Worm (Caenorhabditis elegans) whole organism, L4 larva: ENCODE data around the gene fbxb-6.
"Not testable (repeated sequence)": the region's sequence is repeated elsewhere in the genome, so short reads cannot be mapped to it uniquely, and the experiment has no call there.

ENCODE experiments used
- F26F4.8 ChIP-seq: fragments of 200-800 bp; sonication (Bioruptor generic); conservative IDR thresholded peaks from 2 replicates; pipeline ENCODE4 v1.3.6; 2022; ENCODE audit warnings: missing genetic modification characterization, missing compliant biosample characterization
- F49E8.2 ChIP-seq: sonication (generic microtip); optimal IDR thresholded peaks from 2 replicates; lab custom pipeline; 2016; ENCODE audit warnings: missing compliant biosample characterization, mild to moderate bottlenecking, missing genetic modification characterization, borderline replicate concordance
- Y105C5A.15 ChIP-seq: fragments of 200-800 bp; sonication (Bioruptor generic); IDR thresholded peaks from 2 replicates; pipeline ENCODE4 v1.3.6; 2022; ENCODE audit warnings: missing genetic modification characterization, missing compliant biosample characterization
- Y5F2A.4 ChIP-seq: fragments of 200-800 bp; sonication (Bioruptor generic); optimal IDR thresholded peaks from 2 replicates; lab custom pipeline; 2018; ENCODE audit warnings: mild to moderate bottlenecking, missing genetic modification characterization, missing compliant biosample characterization
- ZK337.2 ChIP-seq: fragments of 200-800 bp; sonication (Bioruptor generic); IDR thresholded peaks from 2 replicates; pipeline ENCODE4 v1.3.6; 2022; ENCODE audit warnings: missing genetic modification reagents, missing genetic modification characterization, missing compliant biosample characterization
- ZK546.5 ChIP-seq, 2 experiments: sonication (generic microtip); optimal IDR thresholded peaks; 2 replicates each; lab custom pipeline; 2017; ENCODE audit warnings: missing biosample characterization in 2 of 2, missing genetic modification characterization in 2 of 2
- aha-1 ChIP-seq: fragments of 150-350 bp; peaks from one replicate; lab custom pipeline; 2014; ENCODE audit warnings: missing biosample characterization, missing genetic modification characterization
- ctbp-1 ChIP-seq: fragments of 200-800 bp; sonication (Bioruptor generic); IDR thresholded peaks from 2 replicates; pipeline ENCODE4 v1.3.6; 2022; ENCODE audit warnings: missing genetic modification reagents, missing genetic modification characterization, missing compliant biosample characterization
- daf-12 ChIP-seq: fragments of 150-350 bp; optimal IDR thresholded peaks from 2 replicates; lab custom pipeline; 2014; ENCODE audit warnings: missing biosample characterization, missing genetic modification reagents, missing genetic modification characterization
- daf-16 ChIP-seq, 3 experiments: sonication (generic microtip); optimal IDR thresholded peaks; 2 replicates each; lab custom pipeline; 2016 to 2017; ENCODE audit warnings: missing genetic modification characterization in 3 of 3, missing genetic modification reagents in 3 of 3, mild to moderate bottlenecking in 2 of 3, missing compliant biosample characterization in 2 of 3, missing biosample characterization in 1 of 3, moderate library complexity in 1 of 3
- daf-8 ChIP-seq: fragments of 200-800 bp; sonication (Bioruptor generic); IDR thresholded peaks from 2 replicates; pipeline ENCODE4 v1.3.6; 2022; ENCODE audit warnings: missing genetic modification characterization, missing compliant biosample characterization
- dmd-6 ChIP-seq: fragments of 200-800 bp; sonication (Bioruptor generic); IDR thresholded peaks from 2 replicates; pipeline ENCODE4 v1.3.6; 2022; ENCODE audit warnings: missing genetic modification reagents, missing genetic modification characterization, missing compliant biosample characterization
- dmd-8 ChIP-seq: fragments of 200-800 bp; sonication (Bioruptor generic); IDR thresholded peaks from 2 replicates; pipeline ENCODE4 v1.3.6; 2022; ENCODE audit warnings: missing genetic modification characterization, missing compliant biosample characterization
- dmd-9 ChIP-seq: fragments of 200-800 bp; sonication (Bioruptor generic); IDR thresholded peaks from 2 replicates; pipeline ENCODE4 v1.3.6; 2022; ENCODE audit warnings: missing genetic modification reagents, missing genetic modification characterization, missing compliant biosample characterization
- dpl-1 ChIP-seq: fragments of 150-350 bp; optimal IDR thresholded peaks from 2 replicates; lab custom pipeline; 2014; ENCODE audit warnings: missing biosample characterization, missing genetic modification reagents, missing genetic modification characterization
- dve-1 ChIP-seq: sonication (generic microtip); optimal IDR thresholded peaks from 2 replicates; lab custom pipeline; 2017; ENCODE audit warnings: antibody characterized with exemption, mild to moderate bottlenecking, missing genetic modification characterization, missing compliant biosample characterization; ENCODE audit not compliant: insufficient read depth
- egl-43 ChIP-seq: fragments of 200-800 bp; sonication (Bioruptor generic); IDR thresholded peaks from 2 replicates; pipeline ENCODE4 v1.3.6; 2022; ENCODE audit warnings: missing genetic modification reagents, missing genetic modification characterization, missing compliant biosample characterization
- fkh-10 ChIP-seq: fragments of 150-350 bp; optimal IDR thresholded peaks from 2 replicates; lab custom pipeline; 2014; ENCODE audit warnings: missing biosample characterization, missing genetic modification reagents, missing genetic modification characterization
- hlh-11 ChIP-seq: fragments of 200-800 bp; sonication (Bioruptor generic); optimal IDR thresholded peaks from 2 replicates; lab custom pipeline; 2018; ENCODE audit warnings: mild to moderate bottlenecking, missing genetic modification characterization, missing compliant biosample characterization
- lim-7 ChIP-seq: fragments of 200-800 bp; sonication (Bioruptor generic); IDR thresholded peaks from 2 replicates; pipeline ENCODE4 v1.3.6; 2022; ENCODE audit warnings: missing genetic modification characterization, missing compliant biosample characterization
- lin-13 ChIP-seq: fragments of 150-350 bp; optimal IDR thresholded peaks from 2 replicates; lab custom pipeline; 2014; ENCODE audit warnings: missing biosample characterization, missing genetic modification reagents, missing genetic modification characterization
- lin-38 ChIP-seq: fragments of 200-800 bp; sonication (Bioruptor generic); IDR thresholded peaks from 2 replicates; pipeline ENCODE4 v1.3.6; 2022; ENCODE audit warnings: missing genetic modification reagents, missing genetic modification characterization, missing compliant biosample characterization
- lsy-2 ChIP-seq, 2 experiments: fragments of 150-350 bp in 1 of 2; sonication (generic microtip) in 1 of 2; optimal IDR thresholded peaks; 2 replicates each; lab custom pipeline; 2014 to 2017; ENCODE audit warnings: missing biosample characterization in 2 of 2, missing genetic modification characterization in 2 of 2
- madf-5 ChIP-seq, 2 experiments: fragments of 200-800 bp; sonication (Bioruptor generic); IDR thresholded peaks; 2 replicates each; pipeline ENCODE4 v1.3.6; 2022; ENCODE audit warnings: missing compliant biosample characterization in 2 of 2, missing genetic modification characterization in 2 of 2
- mep-1 ChIP-seq: fragments of 150-350 bp; sonication (generic microtip); optimal IDR thresholded peaks from 3 replicates; lab custom pipeline; 2014; ENCODE audit warnings: missing biosample characterization, missing genetic modification characterization
- nhr-10 ChIP-seq: fragments of 150-350 bp; optimal IDR thresholded peaks from 2 replicates; lab custom pipeline; 2014; ENCODE audit warnings: missing biosample characterization, missing genetic modification characterization
- nhr-102 ChIP-seq: sonication (generic microtip); optimal IDR thresholded peaks from 2 replicates; lab custom pipeline; 2016; ENCODE audit warnings: mild to moderate bottlenecking, missing genetic modification characterization, moderate library complexity, missing compliant biosample characterization
- nhr-111 ChIP-seq: fragments of 200-800 bp; sonication (Bioruptor generic); optimal IDR thresholded peaks from 2 replicates; lab custom pipeline; 2018; ENCODE audit warnings: mild to moderate bottlenecking, missing genetic modification characterization, missing compliant biosample characterization
- nhr-25 ChIP-seq: sonication (generic microtip); optimal IDR thresholded peaks from 2 replicates; lab custom pipeline; 2017; ENCODE audit warnings: missing genetic modification characterization, mild to moderate bottlenecking, missing compliant biosample characterization, antibody characterized with exemption, moderate library complexity, borderline replicate concordance; ENCODE audit not compliant: insufficient read depth
- nhr-42 ChIP-seq: fragments of 200-800 bp; sonication (Bioruptor generic); IDR thresholded peaks from 2 replicates; pipeline ENCODE4 v1.3.6; 2022; ENCODE audit warnings: missing genetic modification characterization, missing compliant biosample characterization
- nhr-76 ChIP-seq: fragments of 150-350 bp; optimal IDR thresholded peaks from 2 replicates; lab custom pipeline; 2014; ENCODE audit warnings: missing biosample characterization, missing genetic modification characterization
- saeg-2 ChIP-seq: fragments of 200-800 bp; sonication (Bioruptor generic); IDR thresholded peaks from 2 replicates; pipeline ENCODE4 v1.3.6; 2022; ENCODE audit warnings: missing genetic modification reagents, missing genetic modification characterization, missing compliant biosample characterization
- snpc-1.2 ChIP-seq: fragments of 200-800 bp; sonication (Bioruptor generic); IDR thresholded peaks from 2 replicates; pipeline ENCODE4 v1.3.6; 2022; ENCODE audit warnings: missing genetic modification reagents, missing genetic modification characterization, missing compliant biosample characterization
- tag-97 ChIP-seq: fragments of 200-800 bp; sonication (Bioruptor generic); IDR thresholded peaks from 2 replicates; pipeline ENCODE4 v1.3.6; 2022; ENCODE audit warnings: missing genetic modification characterization, missing compliant biosample characterization
- unc-62 ChIP-seq, 3 experiments: fragments of 150-350 bp in 1 of 3; sonication (generic microtip); optimal IDR thresholded peaks in 2 of 3; peaks in 1 of 3; 1 replicate in 1 of 3; 2 replicates in 2 of 3; lab custom pipeline; 2014 to 2017; ENCODE audit warnings: missing biosample characterization in 3 of 3, missing genetic modification characterization in 3 of 3, missing genetic modification reagents in 3 of 3, missing genotype in 1 of 3
- zag-1 ChIP-seq: fragments of 150-350 bp; optimal IDR thresholded peaks from 2 replicates; lab custom pipeline; 2014; ENCODE audit warnings: missing biosample characterization, missing genetic modification characterization
- zfp-3 ChIP-seq: fragments of 200-800 bp; sonication (Bioruptor generic); conservative IDR thresholded peaks from 2 replicates; pipeline ENCODE4 v1.3.6; 2022; ENCODE audit warnings: missing genetic modification reagents, missing genetic modification characterization, missing compliant biosample characterization
- ztf-11 ChIP-seq: fragments of 150-350 bp; optimal IDR thresholded peaks from 2 replicates; lab custom pipeline; 2014; ENCODE audit warnings: missing biosample characterization, missing genetic modification characterization

The fbxb-6 gene

ce11 chrII:2064497-2064896 is at the start of gene fbxb-6:
TSS of gene fbxb-6 (plus strand) at chrII:2064797.
- TF ChIP-seq nhr-10 (no peak), nhr-76 (no peak), nhr-42 (GFP tag; lab: Robert Waterston, UW) (no peak), zfp-3 (no peak), ctbp-1 (GFP tag; lab: Robert Waterston, UW) (no peak), egl-43 (GFP tag; lab: Robert Waterston, UW) (no peak), F49E8.2 (tag; lab: Kevin White, UChicago) (no peak), ZK546.5 (tag; optimal IDR thresholded peaks at IDR 0.05; lab: Kevin White, UChicago) (no peak), Y5F2A.4 (no peak), F26F4.8 (GFP tag; lab: Robert Waterston, UW) (no peak), lim-7 (GFP tag; lab: Robert Waterston, UW) (no peak), nhr-25 (tag; lab: Kevin White, UChicago) (no peak), madf-5 (GFP tag; IDR thresholded peaks at IDR 0.05; lab: Robert Waterston, UW) (no peak), aha-1 (no peak), saeg-2 (no peak), lsy-2 (tag; optimal IDR thresholded peaks at IDR 0.05; lab: Kevin White, UChicago) (no peak), nhr-102 (tag; lab: Kevin White, UChicago) (no peak), ztf-11 (no peak), dmd-8 (GFP tag; lab: Robert Waterston, UW) (no peak)

- not testable (repeated sequence) for TF ChIP-seq dmd-6 (GFP tag; lab: Robert Waterston, UW); snpc-1.2; Y5F2A.4
These were observed 41.1 kb upstream of the fbxb-6 start, which contains the start of gene cya-2 for ce11 chrII:2023514-2023913. TSS of gene cya-2 (minus strand) at chrII:2023614.

- 0 out of 4 replicates have a peak, but pooled peaks of 1 of the 2 experiments have one; percentile 15 for TF ChIP-seq madf-5 (GFP tag; IDR thresholded peaks at IDR 0.05; lab: Robert Waterston, UW)
These were observed 39.9 kb upstream of the fbxb-6 start for ce11 chrII:2024652-2025051.

- TF ChIP-seq ZK337.2 (GFP tag; lab: Robert Waterston, UW) (no peak), unc-62 (GFP tag; optimal IDR thresholded peaks at IDR 0.05 in 1 of 2; lab: Kevin White, UChicago) (peak in 1 of 2 experiments; percentile 84), unc-62 (tag; optimal IDR thresholded peaks at IDR 0.05; lab: Kevin White, UChicago) (no peak)
- TF ChIP-seq, all 104 proteins: peak for 1
These were observed 38.1 kb upstream of the fbxb-6 start, which contains the start of gene bath-21 for ce11 chrII:2026525-2026924. TSS of gene bath-21 (minus strand) at chrII:2026625.

ce11 chrII:2028712-2029111 is 35.9 kb upstream of the fbxb-6 start, which contains the start of gene bath-1:
TSS of gene bath-1 (minus strand) at chrII:2028812.
- TF ChIP-seq F49E8.2 (tag; lab: Kevin White, UChicago): no peak
- TF ChIP-seq daf-16 (GFP tag; optimal IDR thresholded peaks at IDR 0.05; lab: Kevin White, UChicago): no peak
- no peak for TF ChIP-seq daf-16 (tag; optimal IDR thresholded peaks at IDR 0.05; lab: Kevin White, UChicago)
- TF ChIP-seq daf-8: no peak
- TF ChIP-seq dve-1: no peak
- no peak for TF ChIP-seq lin-38 (GFP tag; lab: Robert Waterston, UW)
- no peak for TF ChIP-seq lin-13 (GFP tag; lab: Kevin White, UChicago)
- no peak for TF ChIP-seq ZK546.5 (tag; optimal IDR thresholded peaks at IDR 0.05; lab: Kevin White, UChicago)
- TF ChIP-seq nhr-42 (GFP tag; lab: Robert Waterston, UW): no peak
- TF ChIP-seq tag-97 (GFP tag; lab: Robert Waterston, UW): no peak
- TF ChIP-seq dmd-9 (GFP tag; lab: Robert Waterston, UW): no peak
- no peak for TF ChIP-seq zag-1
- no peak for TF ChIP-seq nhr-76
- TF ChIP-seq dpl-1 (GFP tag; lab: Kevin White, UChicago): no peak
- no peak for TF ChIP-seq Y105C5A.15 (GFP tag; lab: Robert Waterston, UW)
- no peak for TF ChIP-seq snpc-1.2
- TF ChIP-seq nhr-111: no peak
- no peak for TF ChIP-seq daf-12 (tag; lab: Kevin White, UChicago)
- no peak for TF ChIP-seq mep-1 (tag; lab: Kevin White, UChicago)
- no peak for TF ChIP-seq fkh-10 (GFP tag; lab: Kevin White, UChicago)
- no peak for TF ChIP-seq hlh-11 (tag; lab: Kevin White, UChicago)
